Worm (Caenorhabditis elegans) whole organism, mixed stage, embryonic: ENCODE data around the gene cids-1.

Source experiments
- bed-3 ChIP-seq: fragments of 200-800 bp; sonication (Bioruptor generic); optimal IDR thresholded peaks from 3 replicates; lab custom pipeline; 2018; ENCODE audit warnings: mild to moderate bottlenecking, missing genetic modification characterization, moderate library complexity, missing compliant biosample characterization
- blmp-1 ChIP-seq: fragments of 150-350 bp; optimal IDR thresholded peaks from 2 replicates; lab custom pipeline; 2014; ENCODE audit warnings: missing biosample characterization, missing genetic modification characterization
- ceh-39 ChIP-seq: fragments of 150-350 bp; optimal IDR thresholded peaks from 2 replicates; lab custom pipeline; 2014; ENCODE audit warnings: missing biosample characterization, missing genetic modification characterization
- ceh-43 ChIP-seq: fragments of 200-800 bp; sonication (Bioruptor generic); optimal IDR thresholded peaks from 2 replicates; lab custom pipeline; 2018; ENCODE audit warnings: mild to moderate bottlenecking, missing genetic modification characterization, moderate library complexity, missing compliant biosample characterization
- ceh-83 ChIP-seq: fragments of 200-800 bp; sonication (Bioruptor generic); optimal IDR thresholded peaks from 2 replicates; lab custom pipeline; 2018; ENCODE audit warnings: mild to moderate bottlenecking, missing genetic modification characterization, missing compliant biosample characterization
- ces-1 ChIP-seq: fragments of 150-350 bp; optimal IDR thresholded peaks from 2 replicates; lab custom pipeline; 2014; ENCODE audit warnings: missing biosample characterization, missing genetic modification reagents, missing genetic modification characterization
- cnd-1 ChIP-seq: fragments of 200-800 bp; sonication (Bioruptor generic); optimal IDR thresholded peaks from 2 replicates; lab custom pipeline; 2018; ENCODE audit warnings: mild to moderate bottlenecking, missing genetic modification characterization, missing compliant biosample characterization
- drap-1 ChIP-seq: fragments of 200-800 bp; sonication (Bioruptor generic); optimal IDR thresholded peaks from 3 replicates; lab custom pipeline; 2018; ENCODE audit warnings: mild to moderate bottlenecking, missing genetic modification characterization, missing compliant biosample characterization
- elt-1 ChIP-seq: sonication (generic microtip); optimal IDR thresholded peaks from 2 replicates; lab custom pipeline; 2017; ENCODE audit warnings: missing genetic modification characterization, mild to moderate bottlenecking, missing compliant biosample characterization, antibody characterized with exemption, moderate library complexity, borderline replicate concordance; ENCODE audit not compliant: insufficient read depth
- elt-3 ChIP-seq: fragments of 150-350 bp; optimal IDR thresholded peaks from 2 replicates; lab custom pipeline; 2014; ENCODE audit warnings: missing biosample characterization, missing genetic modification characterization
- flh-1 ChIP-seq: fragments of 200-800 bp; sonication (Bioruptor generic); optimal IDR thresholded peaks from 2 replicates; lab custom pipeline; 2018; ENCODE audit warnings: mild to moderate bottlenecking, missing genetic modification characterization, moderate library complexity, missing compliant biosample characterization
- ham-2 ChIP-seq: fragments of 200-800 bp; sonication (Bioruptor generic); optimal IDR thresholded peaks from 2 replicates; lab custom pipeline; 2018; ENCODE audit warnings: mild to moderate bottlenecking, missing genetic modification characterization, missing compliant biosample characterization
- lin-13 ChIP-seq: fragments of 150-350 bp; optimal IDR thresholded peaks from 2 replicates; lab custom pipeline; 2014; ENCODE audit warnings: missing biosample characterization, missing genetic modification characterization
- lin-32 ChIP-seq: fragments of 200-800 bp; sonication (Bioruptor generic); optimal IDR thresholded peaks from 2 replicates; lab custom pipeline; 2018; ENCODE audit warnings: mild to moderate bottlenecking, missing genetic modification characterization, missing compliant biosample characterization
- lsy-2 ChIP-seq: fragments of 150-350 bp; optimal IDR thresholded peaks from 2 replicates; lab custom pipeline; 2014; ENCODE audit warnings: missing biosample characterization, missing genetic modification characterization
- mep-1 ChIP-seq: fragments of 150-350 bp; optimal IDR thresholded peaks from 2 replicates; lab custom pipeline; 2017; ENCODE audit warnings: missing biosample characterization, missing genetic modification reagents, missing genetic modification characterization, inconsistent platforms
- mls-2 ChIP-seq: sonication (generic microtip); optimal IDR thresholded peaks from 2 replicates; lab custom pipeline; 2016; ENCODE audit warnings: mild to moderate bottlenecking, missing genetic modification characterization, moderate library complexity, missing compliant biosample characterization
- nhr-12 ChIP-seq: fragments of 150-350 bp; optimal IDR thresholded peaks from 2 replicates; lab custom pipeline; 2014; ENCODE audit warnings: missing biosample characterization, missing genetic modification characterization
- nhr-2 ChIP-seq: fragments of 150-350 bp; optimal IDR thresholded peaks from 2 replicates; lab custom pipeline; 2014; ENCODE audit warnings: missing biosample characterization, missing genetic modification characterization
- nhr-237 ChIP-seq: fragments of 150-350 bp; optimal IDR thresholded peaks from 2 replicates; lab custom pipeline; 2014; ENCODE audit warnings: missing biosample characterization, missing genetic modification characterization
- nhr-28 ChIP-seq: fragments of 150-350 bp; optimal IDR thresholded peaks from 2 replicates; lab custom pipeline; 2014; ENCODE audit warnings: missing biosample characterization, missing genetic modification characterization
- nhr-76 ChIP-seq: sonication (generic microtip); optimal IDR thresholded peaks from 2 replicates; lab custom pipeline; 2017; ENCODE audit warnings: missing biosample characterization, missing genetic modification characterization
- pha-4 ChIP-seq: fragments of 150-350 bp; optimal IDR thresholded peaks from 2 replicates; lab custom pipeline; 2018; ENCODE audit warnings: missing biosample characterization, missing genetic modification reagents, missing genetic modification characterization
- snpc-4 ChIP-seq: fragments of 150-350 bp; optimal IDR thresholded peaks from 2 replicates; lab custom pipeline; 2014; ENCODE audit warnings: missing biosample characterization, missing genetic modification characterization
- sptf-1 ChIP-seq: sonication (generic microtip); optimal IDR thresholded peaks from 2 replicates; lab custom pipeline; 2017; ENCODE audit warnings: mild to moderate bottlenecking, missing genetic modification characterization, moderate library complexity, missing compliant biosample characterization
- tbx-8 ChIP-seq: fragments of 200-800 bp; sonication (Bioruptor generic); optimal IDR thresholded peaks from 2 replicates; lab custom pipeline; 2018; ENCODE audit warnings: mild to moderate bottlenecking, missing genetic modification characterization, moderate library complexity, missing compliant biosample characterization
- unc-120 ChIP-seq: sonication (generic microtip); optimal IDR thresholded peaks from 2 replicates; lab custom pipeline; 2017; ENCODE audit warnings: missing genetic modification characterization, missing compliant biosample characterization; ENCODE audit not compliant: poor library complexity, severe bottlenecking
- unc-39 ChIP-seq: fragments of 150-350 bp; optimal IDR thresholded peaks from 2 replicates; lab custom pipeline; 2014; ENCODE audit warnings: missing biosample characterization, missing genetic modification characterization
- unc-62 ChIP-seq: fragments of 150-350 bp; optimal IDR thresholded peaks from 2 replicates; lab custom pipeline; 2014; ENCODE audit warnings: missing biosample characterization, missing genetic modification reagents, missing genetic modification characterization
- ztf-11 ChIP-seq: fragments of 150-350 bp; optimal IDR thresholded peaks from 2 replicates; lab custom pipeline; 2014; ENCODE audit warnings: missing biosample characterization, missing genetic modification characterization

Gene cids-1

ce11 chrIII:8258045-8258444 is 13.8 kb downstream of the cids-1 start, which contains the start of gene ncr-2:
TSS of gene ncr-2 (plus strand) at chrIII:8258345.
- no peak for TF ChIP-seq bed-3 (GFP tag; lab: Kevin White, UChicago)
- no peak for TF ChIP-seq unc-120 (tag; lab: Kevin White, UChicago)
- no peak for TF ChIP-seq ceh-83 (GFP tag; lab: Kevin White, UChicago)
- no peak for TF ChIP-seq nhr-28
- no peak for TF ChIP-seq nhr-2
- no peak for TF ChIP-seq ham-2

DNA sequence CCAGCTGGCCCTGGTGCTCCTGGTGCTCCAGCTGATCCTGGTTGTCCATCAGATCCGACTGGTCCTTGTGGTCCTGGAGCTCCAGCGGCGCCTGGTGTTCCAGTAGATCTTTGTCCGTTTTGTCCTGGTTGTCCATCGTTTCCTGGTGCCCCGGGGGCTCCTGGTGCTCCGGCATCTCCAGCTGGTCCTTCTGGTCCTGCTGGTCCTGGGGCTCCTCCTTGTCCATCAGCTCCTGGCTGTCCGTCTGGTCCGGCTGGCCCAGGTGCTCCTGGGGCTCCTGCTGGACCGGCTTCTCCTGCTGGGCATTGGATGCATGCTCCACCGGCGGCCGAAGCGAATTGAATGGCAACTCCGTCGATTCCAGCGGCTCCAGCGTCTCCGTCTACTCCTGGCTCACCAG is 18.4 kb downstream of the cids-1 start:
- TF ChIP-seq nhr-28 (no peak), unc-62 (GFP tag; lab: Kevin White, UChicago) (no peak), nhr-12 (no peak), ceh-83 (GFP tag; lab: Kevin White, UChicago) (no peak), mls-2 (no peak), ceh-39 (tag; lab: Kevin White, UChicago) (no peak), ztf-11 (tag; lab: Kevin White, UChicago) (no peak), mep-1 (tag; lab: Kevin White, UChicago) (no peak), lsy-2 (no peak), nhr-76 (tag; lab: Kevin White, UChicago) (no peak), flh-1 (no peak), blmp-1 (tag; lab: Kevin White, UChicago) (no peak), nhr-2 (no peak), ham-2 (no peak), unc-120 (tag; lab: Kevin White, UChicago) (no peak), lin-32 (GFP tag; lab: Kevin White, UChicago) (no peak), snpc-4 (no peak), unc-39 (tag; lab: Kevin White, UChicago) (no peak)

ce11 chrIII:8263377-8263776 is 19.1 kb downstream of the cids-1 start, which contains the start of gene col-91:
TSS of gene col-91 (minus strand) at chrIII:8263664.
- TF ChIP-seq sptf-1 (tag; lab: Kevin White, UChicago) (no peak), unc-39 (tag; lab: Kevin White, UChicago) (no peak)

DNA sequence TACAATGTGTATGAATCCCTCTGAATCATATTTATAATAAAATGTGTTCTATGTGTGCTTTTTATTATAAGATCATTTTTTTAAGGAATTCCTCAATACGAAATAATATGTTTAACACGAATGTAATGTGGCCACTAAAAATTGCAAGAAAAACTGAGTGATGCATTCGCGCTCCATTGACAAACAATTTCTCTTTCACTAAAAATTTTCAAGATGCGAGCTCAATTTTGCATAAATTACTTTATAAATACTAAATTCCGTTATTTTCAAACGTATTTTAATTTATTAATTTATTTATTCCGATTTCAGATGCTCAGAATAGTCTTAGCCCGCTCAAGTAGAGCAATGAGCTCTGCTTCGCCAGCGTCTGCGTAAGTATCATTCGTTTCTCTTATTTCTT is 21.5 kb downstream of the cids-1 start, which contains the start of gene mrps-9:
mrps-9 (plus strand) TSS at position 310 of the 400 bp plus-strand sequence.
- TF ChIP-seq ceh-83 (GFP tag; lab: Kevin White, UChicago) (peak; percentile 58), cnd-1 (tag; lab: Kevin White, UChicago) (no peak), ham-2 (no peak), blmp-1 (tag; lab: Kevin White, UChicago) (peak; percentile 0), lin-13 (tag; lab: Kevin White, UChicago) (no peak)

DNA sequence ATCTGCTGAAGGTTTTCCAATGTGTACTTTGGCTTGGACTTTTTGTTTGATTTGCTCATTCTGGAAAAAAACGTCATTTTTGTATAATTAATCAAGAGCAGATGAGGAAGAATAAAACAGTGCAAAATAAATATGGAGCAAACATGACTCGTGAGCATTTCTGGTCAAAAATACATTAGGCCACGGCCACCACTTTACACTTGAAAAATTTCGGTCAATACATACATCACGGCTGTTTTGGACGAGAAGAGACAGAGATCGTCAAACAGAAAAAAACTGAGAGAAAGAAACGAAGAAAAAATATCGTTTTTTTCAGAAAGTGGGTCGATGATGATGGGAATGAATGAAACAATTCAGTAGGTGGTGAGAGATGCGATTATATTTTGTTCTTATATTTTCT is 24.1 kb downstream of the cids-1 start, which contains the start of the genes F09G8.7 and crn-7:
F09G8.7 (minus strand) TSS at position 60 of the 400 bp plus-strand sequence.
crn-7 (plus strand) TSS at position 236 of the 400 bp plus-strand sequence.
- TF ChIP-seq mep-1 (tag; lab: Kevin White, UChicago) (peak; percentile 2), unc-62 (GFP tag; lab: Kevin White, UChicago) (no peak), ces-1 (no peak)

ce11 chrIII:8271676-8272225 is 27.5 kb downstream of the cids-1 start, which contains the start of the genes mps-4 and F09G8.10:
TSS of gene mps-4 (minus strand) at chrIII:8271776.
TSS of gene F09G8.10 (minus strand) at chrIII:8272175.
- no peak for TF ChIP-seq snpc-4
- TF ChIP-seq nhr-28, result no peak
- no peak for TF ChIP-seq ces-1
- TF ChIP-seq tbx-8 (GFP tag; lab: Kevin White, UChicago), result no peak
- no peak for TF ChIP-seq pha-4 (tag; lab: Kevin White, UChicago)
- no peak for TF ChIP-seq elt-3 (tag; lab: Kevin White, UChicago)
- TF ChIP-seq ham-2, result no peak
- TF ChIP-seq mls-2, result no peak
- TF ChIP-seq lsy-2, result no peak
- TF ChIP-seq elt-1 (tag; lab: Kevin White, UChicago), result no peak
- TF ChIP-seq nhr-237 (tag; lab: Kevin White, UChicago), result no peak
- TF ChIP-seq ceh-43 (GFP tag; lab: Kevin White, UChicago), result no peak
- no peak for TF ChIP-seq ceh-39 (tag; lab: Kevin White, UChicago)
- TF ChIP-seq mep-1 (tag; lab: Kevin White, UChicago), result no peak
- no peak for TF ChIP-seq flh-1
- no peak for TF ChIP-seq nhr-76 (tag; lab: Kevin White, UChicago)
- TF ChIP-seq drap-1 (GFP tag; lab: Kevin White, UChicago), result no peak
- TF ChIP-seq ceh-83 (GFP tag; lab: Kevin White, UChicago), result no peak
- TF ChIP-seq nhr-12, result no peak
